Worm (Caenorhabditis elegans): Measurements from ENCODE around the gene srsx-11.

The srsx-11 gene

ce11 chrV:4934406-4934805 is 44.6 kb downstream of the srsx-11 start, which contains the start of gene catp-2:
TSS of gene catp-2 (plus strand) at chrV:4934706.
- TF ChIP-seq sem-2 (GFP tag; optimal IDR thresholded peaks at IDR 0.05): no peak
- TF ChIP-seq drap-1 (GFP tag; optimal IDR thresholded peaks at IDR 0.05): no peak
- TF ChIP-seq nhr-12 (tag; optimal IDR thresholded peaks at IDR 0.05): no peak
- TF ChIP-seq ceh-43 (GFP tag; optimal IDR thresholded peaks at IDR 0.05): no peak
- no peak for TF ChIP-seq bed-3 (GFP tag; optimal IDR thresholded peaks at IDR 0.05)
- TF ChIP-seq blmp-1 (tag; optimal IDR thresholded peaks at IDR 0.05): no peak

DNA sequence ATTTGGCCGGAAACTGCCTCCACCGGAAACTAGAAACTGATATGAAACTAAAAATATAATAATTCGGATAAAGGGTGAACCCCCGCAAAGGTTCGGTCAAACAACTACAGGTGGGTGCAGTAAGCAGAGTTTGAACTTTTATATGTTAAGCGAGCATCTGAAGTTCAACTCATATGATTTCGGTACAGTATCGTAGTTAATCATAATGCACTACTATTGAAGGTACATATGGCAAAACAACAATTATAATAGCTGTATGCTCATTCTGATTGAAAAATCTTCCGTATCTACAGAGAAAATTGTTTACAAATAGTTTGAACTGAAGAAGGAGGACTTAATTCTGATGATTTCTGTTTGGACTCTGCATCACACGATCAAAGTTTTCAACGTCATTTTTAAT is 45.7 kb downstream of the srsx-11 start:
- TF ChIP-seq ztf-11 (tag; optimal IDR thresholded peaks at IDR 0.05) (no peak), nhr-2 (tag; optimal IDR thresholded peaks at IDR 0.05) (no peak), pha-4 (tag; optimal IDR thresholded peaks at IDR 0.05) (no peak), blmp-1 (tag; optimal IDR thresholded peaks at IDR 0.05) (no peak), nhr-237 (tag; optimal IDR thresholded peaks at IDR 0.05) (no peak), lsy-2 (tag; optimal IDR thresholded peaks at IDR 0.05) (no peak), mls-2 (tag; optimal IDR thresholded peaks at IDR 0.05) (no peak), snpc-4 (tag; optimal IDR thresholded peaks at IDR 0.05) (no peak)

DNA sequence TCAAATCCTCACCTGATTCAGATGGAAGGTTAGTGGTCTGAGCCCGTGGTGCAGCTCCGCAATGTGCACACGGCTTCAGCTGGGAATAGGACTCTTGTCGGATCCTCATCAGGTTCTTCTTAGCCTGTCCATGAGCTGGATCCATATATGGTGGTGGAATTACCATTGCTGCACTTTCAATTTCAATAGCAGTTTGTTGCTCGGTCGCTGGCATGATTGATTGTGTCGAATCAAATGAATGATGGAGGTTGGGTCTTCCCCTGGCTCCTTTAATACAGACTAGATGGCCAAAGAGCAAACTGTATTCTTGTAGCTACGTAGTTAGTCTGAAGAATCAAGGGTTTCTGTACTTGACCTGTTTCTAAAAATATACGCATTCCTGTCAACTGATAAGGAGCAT is 46.1 kb downstream of the srsx-11 start, which contains the start of gene C02E7.10:
Gene C02E7.10 (minus strand): TSS at position 232 of the 400 bp plus-strand sequence.
- TF ChIP-seq nhr-2 (tag; optimal IDR thresholded peaks at IDR 0.05): no peak
- TF ChIP-seq unc-120 (tag; optimal IDR thresholded peaks at IDR 0.05; ENCODE audit: poor library complexity, severe bottlenecking): no peak
- no peak for TF ChIP-seq ztf-11 (tag; optimal IDR thresholded peaks at IDR 0.05)
- no peak for TF ChIP-seq M03D4.4 (tag; optimal IDR thresholded peaks at IDR 0.05)
- TF ChIP-seq mep-1 (tag; optimal IDR thresholded peaks at IDR 0.05): no peak
- TF ChIP-seq zip-8 (tag; optimal IDR thresholded peaks at IDR 0.05): no peak
- no peak for TF ChIP-seq ceh-39 (tag; optimal IDR thresholded peaks at IDR 0.05)
- no peak for TF ChIP-seq mls-2 (tag; optimal IDR thresholded peaks at IDR 0.05)
- TF ChIP-seq ces-1 (GFP tag; optimal IDR thresholded peaks at IDR 0.05): no peak
- no peak for TF ChIP-seq mab-5 (tag; optimal IDR thresholded peaks at IDR 0.05)
- no peak for TF ChIP-seq unc-39 (tag; optimal IDR thresholded peaks at IDR 0.05)
- TF ChIP-seq ceh-83 (GFP tag; optimal IDR thresholded peaks at IDR 0.05): no peak
- TF ChIP-seq lin-32 (GFP tag; optimal IDR thresholded peaks at IDR 0.05): no peak

DNA sequence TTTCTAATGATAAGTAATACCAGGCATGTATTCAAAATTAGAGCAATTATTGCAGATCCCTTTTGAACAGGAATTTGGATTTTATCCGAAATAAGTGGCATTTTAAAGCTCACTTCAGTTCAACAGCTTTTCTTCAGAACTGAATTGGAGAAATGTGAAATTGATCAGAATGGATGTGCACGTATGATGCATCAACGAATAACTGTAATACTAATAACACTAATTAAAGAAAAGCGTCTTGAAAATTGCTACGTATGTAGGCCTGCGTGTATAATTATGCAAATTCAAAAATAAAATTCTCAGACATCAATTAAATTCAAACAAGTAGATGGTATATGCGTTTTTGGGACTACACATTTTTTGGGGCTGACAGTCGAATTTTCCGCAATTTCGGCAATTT is 49.1 kb downstream of the srsx-11 start, which contains the start of gene str-205:
Gene str-205 (minus strand): TSS at position 101 of the 400 bp plus-strand sequence.
- TF ChIP-seq elt-3 (tag; optimal IDR thresholded peaks at IDR 0.05): no peak
- no peak for TF ChIP-seq mab-5 (tag; optimal IDR thresholded peaks at IDR 0.05)
- TF ChIP-seq snpc-4 (tag; optimal IDR thresholded peaks at IDR 0.05): no peak
- no peak for TF ChIP-seq hlh-1 (tag; optimal IDR thresholded peaks at IDR 0.05)
- no peak for TF ChIP-seq tbx-8 (GFP tag; optimal IDR thresholded peaks at IDR 0.05)
